Worm (Caenorhabditis elegans): ENCODE measurements around the gene ugt-41.

ce11 chrV:7123979-7124378, 39.4 kb downstream of the ugt-41 start:
- TF ChIP-seq nfya-1 (tag; optimal IDR thresholded peaks at IDR 0.05; ENCODE audit: borderline replicate concordance, insufficient read depth) (no peak), unc-62 (GFP tag; optimal IDR thresholded peaks at IDR 0.05) (no peak), sea-2 (GFP tag; IDR thresholded peaks at IDR 0.05) (no peak), nfyb-1 (GFP tag; IDR thresholded peaks at IDR 0.05) (no peak), zfh-2 (GFP tag; conservative IDR thresholded peaks at IDR 0.05) (no peak), nhr-179 (tag; optimal IDR thresholded peaks at IDR 0.05) (no peak)
